Fruit fly (Drosophila melanogaster) Kc167 (cell line): ENCODE results near the gene Rcc1.

Source experiments
- Myc ChIP-seq: fragments of >200 bp; optimal IDR thresholded peaks from 2 replicates; lab custom pipeline; 2017; ENCODE audit warnings: missing external identifiers
- h ChIP-seq: fragments of >200 bp; optimal IDR thresholded peaks from 3 replicates; lab custom pipeline; 2018; ENCODE audit warnings: missing external identifiers
- insv ChIP-seq: fragments of >200 bp; optimal IDR thresholded peaks from 3 replicates; lab custom pipeline; 2018; ENCODE audit warnings: missing external identifiers
- psq ChIP-seq: fragments of >200 bp; optimal IDR thresholded peaks from 2 replicates; lab custom pipeline; 2017; ENCODE audit warnings: missing external identifiers
- ttk ChIP-seq: sonication (Bioruptor generic); optimal IDR thresholded peaks from 2 replicates; lab custom pipeline; 2017; ENCODE audit warnings: missing external identifiers

- TF ChIP-seq psq (lab: Kevin White, UChicago) = no peak
- TF ChIP-seq insv (lab: Kevin White, UChicago) = no peak
- no peak for TF ChIP-seq h
- no peak for TF ChIP-seq ttk (lab: Kevin White, UChicago)
- no peak for TF ChIP-seq Myc (lab: Kevin White, UChicago)
Measured at dm6 chr3L:5926015-5926988, 6.3 kb downstream of the Rcc1 start.
